Worm (Caenorhabditis elegans): Measurements from ENCODE around the gene Y54G2A.32.
"Not testable (repeated sequence)": the region's sequence is repeated elsewhere in the genome, so short reads cannot be mapped to it uniquely, and the experiment has no call there.

Y54G2A.32 gene

DNA sequence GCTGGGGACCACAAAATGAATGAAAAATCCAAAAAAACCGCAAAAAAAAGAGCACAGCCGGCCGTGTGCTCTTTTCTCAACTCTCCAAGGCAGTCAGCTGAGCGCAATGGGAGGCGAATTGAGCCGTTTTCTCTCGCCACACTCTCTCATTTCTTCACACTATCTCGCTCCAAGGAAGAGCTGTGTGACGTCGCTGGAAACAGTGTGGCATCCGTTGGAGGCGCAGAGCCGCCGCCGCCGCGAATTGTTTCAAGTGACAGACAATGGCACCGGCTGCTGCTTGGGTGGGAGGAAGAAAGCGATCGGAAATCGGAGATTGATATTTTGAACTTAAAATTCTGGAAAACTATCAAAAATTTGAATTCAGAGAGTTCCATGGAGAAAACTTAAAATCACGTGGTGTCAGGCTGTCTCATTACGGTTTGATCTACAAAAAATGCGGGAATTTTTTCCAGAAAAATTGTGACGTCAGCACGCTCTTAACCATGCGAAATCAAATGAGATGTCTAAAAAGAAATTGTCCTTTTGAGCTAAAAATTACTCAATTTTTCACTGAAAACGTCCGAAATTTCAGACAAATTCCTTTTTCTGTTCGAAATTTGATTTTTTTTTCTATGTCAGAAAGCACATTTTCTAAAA, 27.6 kb upstream of the Y54G2A.32 start (continued):
- no peak for TF ChIP-seq hlh-6 (tag; optimal IDR thresholded peaks at IDR 0.05)
- no peak for TF ChIP-seq fkh-10 (GFP tag; optimal IDR thresholded peaks at IDR 0.05)
- peak; percentile 33 for TF ChIP-seq ceh-34 (tag; optimal IDR thresholded peaks at IDR 0.05)
- TF ChIP-seq ceh-9 (tag; optimal IDR thresholded peaks at IDR 0.05) = no peak
- peak; percentile 61 for TF ChIP-seq rnt-1 (tag; optimal IDR thresholded peaks at IDR 0.05)
- TF ChIP-seq pat-9 (tag; optimal IDR thresholded peaks at IDR 0.05) = no peak
- TF ChIP-seq ceh-18 (tag; optimal IDR thresholded peaks at IDR 0.05) = peak; percentile 57
- peak; percentile 32 for TF ChIP-seq ceh-19 (GFP tag; optimal IDR thresholded peaks at IDR 0.05)
- TF ChIP-seq Y22D7AL.16 (tag; optimal IDR thresholded peaks at IDR 0.05) = no peak
- no peak for TF ChIP-seq T23F11.4 (GFP tag; optimal IDR thresholded peaks at IDR 0.05)
- TF ChIP-seq C38D4.7 (GFP tag; optimal IDR thresholded peaks at IDR 0.05) = no peak
- TF ChIP-seq ceh-24 (tag; optimal IDR thresholded peaks at IDR 0.05) = no peak
- TF ChIP-seq ceh-45 (GFP tag; IDR thresholded peaks at IDR 0.05) = no peak
- TF ChIP-seq hlh-8 (tag; optimal IDR thresholded peaks at IDR 0.05) = peak; percentile 2
- no peak for TF ChIP-seq fax-1 (tag; optimal IDR thresholded peaks at IDR 0.05)
- TF ChIP-seq pha-2 (tag; optimal IDR thresholded peaks at IDR 0.05) = no peak
- no peak for TF ChIP-seq lim-6 (tag; optimal IDR thresholded peaks at IDR 0.05)
- no peak for TF ChIP-seq ref-2 (tag; optimal IDR thresholded peaks at IDR 0.05)
- TF ChIP-seq pax-1 (tag; optimal IDR thresholded peaks at IDR 0.05) = no peak
- no peak for TF ChIP-seq ceh-30 (tag; optimal IDR thresholded peaks at IDR 0.05)
- TF ChIP-seq pros-1 (tag; optimal IDR thresholded peaks at IDR 0.05) = no peak

DNA sequence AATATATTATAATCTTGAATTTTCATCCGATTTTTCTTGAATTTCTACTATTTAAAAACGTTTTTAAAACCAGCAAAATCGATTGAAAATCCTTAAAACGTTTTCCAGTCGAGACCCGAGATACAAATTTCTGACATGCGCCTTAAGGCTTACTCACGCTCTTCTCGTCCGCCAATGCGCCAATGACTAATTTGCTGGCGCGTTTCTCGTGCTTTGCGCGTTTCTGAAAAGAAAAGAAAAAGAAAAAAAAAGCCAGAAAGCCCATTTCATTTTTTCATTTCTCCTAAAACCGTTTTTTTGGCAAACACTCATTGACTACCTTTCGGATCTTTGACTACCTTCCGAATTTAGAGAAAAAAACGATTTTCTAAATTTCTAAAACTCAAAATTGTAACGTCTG, 27.0 kb upstream of the Y54G2A.32 start:
- TF ChIP-seq ceh-48 (tag; optimal IDR thresholded peaks at IDR 0.05) = no peak
- TF ChIP-seq zip-5 (tag; optimal IDR thresholded peaks at IDR 0.05) = no peak
- TF ChIP-seq lim-6 (tag; optimal IDR thresholded peaks at IDR 0.05) = no peak
- no peak for TF ChIP-seq fax-1 (tag; optimal IDR thresholded peaks at IDR 0.05)
- TF ChIP-seq mec-3 (tag; optimal IDR thresholded peaks at IDR 0.05; ENCODE audit: borderline replicate concordance) = no peak
- no peak for TF ChIP-seq nhr-11 (tag; optimal IDR thresholded peaks at IDR 0.05)
- no peak for TF ChIP-seq pax-1 (tag; optimal IDR thresholded peaks at IDR 0.05)
- TF ChIP-seq elt-4 (tag; optimal IDR thresholded peaks at IDR 0.05) = no peak
- TF ChIP-seq hlh-6 (tag; optimal IDR thresholded peaks at IDR 0.05) = no peak
- TF ChIP-seq K09A11.1 (tag; optimal IDR thresholded peaks at IDR 0.05; ENCODE audit: insufficient read depth) = no peak
- no peak for TF ChIP-seq pha-2 (tag; optimal IDR thresholded peaks at IDR 0.05)
- TF ChIP-seq sdc-2 (tag; optimal IDR thresholded peaks at IDR 0.05) = no peak
- TF ChIP-seq ceh-45 (GFP tag; IDR thresholded peaks at IDR 0.05) = no peak
- no peak for TF ChIP-seq ceh-34 (tag; optimal IDR thresholded peaks at IDR 0.05)
- TF ChIP-seq hlh-30 (tag; optimal IDR thresholded peaks at IDR 0.05; ENCODE audit: insufficient read depth) = no peak
- TF ChIP-seq sox-2 (GFP tag; IDR thresholded peaks at IDR 0.05) = no peak
- TF ChIP-seq K02D7.2 (tag; optimal IDR thresholded peaks at IDR 0.05) = no peak
- TF ChIP-seq odd-2 (tag; optimal IDR thresholded peaks at IDR 0.05) = no peak

DNA sequence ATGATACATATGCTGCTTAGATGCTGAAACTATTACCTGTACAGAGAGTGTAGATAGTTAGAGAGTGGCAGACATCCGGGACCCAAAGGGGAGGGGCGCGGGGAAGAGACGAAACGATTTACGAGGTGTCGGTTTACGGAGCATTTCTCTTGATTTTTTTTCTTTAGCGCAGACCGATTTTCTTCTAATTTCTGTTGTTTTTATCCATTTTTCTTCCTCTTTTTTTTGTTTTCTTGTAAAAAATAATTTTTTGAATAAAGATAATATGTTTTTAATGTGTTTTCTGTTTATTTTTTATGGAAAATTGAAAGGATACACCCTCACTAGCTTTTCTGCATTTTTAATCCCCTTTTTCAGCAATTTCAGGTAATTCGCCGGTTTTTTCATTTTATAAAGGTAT, 25.9 kb upstream of the Y54G2A.32 start, which contains the start of gene Y54G2A.72:
Y54G2A.72 (plus strand) TSS at position 301 of the 400 bp plus-strand sequence.
- TF ChIP-seq ceh-18, pat-9, elt-2 (tag; optimal IDR thresholded peaks at IDR 0.05): not testable (repeated sequence)

DNA sequence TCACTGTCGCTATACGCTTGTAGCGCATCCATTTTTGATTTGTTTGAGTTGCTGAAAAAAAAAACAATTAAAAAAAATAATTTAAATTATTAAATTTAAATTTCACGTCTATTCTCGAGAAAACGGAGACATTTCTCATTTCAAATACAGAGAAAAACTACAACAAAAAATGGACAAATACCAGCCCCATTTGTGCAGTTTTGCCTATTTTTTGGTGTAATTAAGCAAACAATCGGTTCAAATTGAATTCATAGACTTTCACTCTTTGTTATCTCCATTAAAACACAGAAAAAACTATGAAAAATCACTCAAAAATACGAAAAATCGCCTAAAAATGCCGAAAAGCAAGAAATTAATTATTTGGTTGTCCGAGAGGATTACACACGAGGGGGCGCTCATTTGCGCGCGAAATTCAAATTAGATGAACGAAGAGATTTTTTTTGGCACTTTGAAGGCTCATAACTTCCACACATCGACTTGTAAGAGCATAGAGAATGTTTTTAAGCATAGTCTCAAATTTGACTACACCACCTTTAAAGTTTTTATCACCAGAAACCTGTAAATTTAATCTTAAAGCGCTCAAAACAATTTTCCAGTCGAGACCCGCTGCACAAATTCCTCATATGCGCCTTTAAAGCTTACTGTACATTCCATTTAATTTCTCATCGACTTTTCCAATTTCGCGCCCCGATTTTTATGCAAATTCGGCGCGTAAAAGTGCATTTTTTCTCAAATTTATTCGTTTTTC, 20.8 kb upstream of the Y54G2A.32 start, which contains the start of gene Y54G2A.12:
Y54G2A.12 (minus strand) TSS at position 51 of the 748 bp plus-strand sequence.
- no peak for TF ChIP-seq ama-1 (optimal IDR thresholded peaks at IDR 0.05)
- TF ChIP-seq C08G9.2 (tag; optimal IDR thresholded peaks at IDR 0.05) = no peak
- no peak for TF ChIP-seq mec-3 (tag; optimal IDR thresholded peaks at IDR 0.05; ENCODE audit: borderline replicate concordance)
- no peak for TF ChIP-seq F13H6.1 (tag; optimal IDR thresholded peaks at IDR 0.05)
- no peak for TF ChIP-seq ceh-14 (tag; optimal IDR thresholded peaks at IDR 0.05)
- TF ChIP-seq pat-9 (tag; optimal IDR thresholded peaks at IDR 0.05) = no peak
- TF ChIP-seq gmeb-2 (tag; optimal IDR thresholded peaks at IDR 0.05) = no peak
- TF ChIP-seq ceh-9 (tag; optimal IDR thresholded peaks at IDR 0.05) = no peak
